Fruit fly (Drosophila melanogaster): ENCODE results near the gene CG31142.
A peak's percentile ranks its signal among the peaks of the same experiment; 100 is the strongest.

Gene CG31142

DNA sequence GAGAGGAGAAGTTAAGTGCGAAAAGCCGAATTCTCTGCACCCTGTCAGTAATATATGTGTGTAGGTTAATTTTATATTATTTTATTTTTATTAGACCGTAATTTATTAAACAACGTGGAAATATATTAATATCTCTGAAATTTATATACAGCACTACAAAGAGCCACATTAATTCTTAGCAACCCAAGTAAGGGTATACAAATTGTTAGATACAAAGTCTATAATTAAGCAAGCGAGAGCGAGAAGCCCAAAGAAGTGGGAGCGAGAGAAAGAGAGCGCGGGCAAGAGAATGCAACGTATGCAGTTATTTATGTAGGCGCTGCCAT is 42.0 kb upstream of the CG31142 start:
- TF ChIP-seq CG7556 (GFP tag; optimal IDR thresholded peaks at IDR 0.05) = peak; percentile 87
- peak; percentile 61 for TF ChIP-seq pum (GFP tag; optimal IDR thresholded peaks at IDR 0.05)
- peak; percentile 85 for TF ChIP-seq ewg (GFP tag; optimal IDR thresholded peaks at IDR 0.05)
- TF ChIP-seq CG7357 (GFP tag; IDR thresholded peaks at IDR 0.05) = peak; percentile 83
- peak; percentile 97 for TF ChIP-seq CG10959 (GFP tag; IDR thresholded peaks at IDR 0.05)
- peak in 1 of 2 experiments; percentile 86 for TF ChIP-seq Hr78 (GFP tag; optimal IDR thresholded peaks at IDR 0.05)
- TF ChIP-seq Lim3 (GFP tag; IDR thresholded peaks at IDR 0.05) = no peak
- peak; percentile 69 for TF ChIP-seq CG4617 (GFP tag; optimal IDR thresholded peaks at IDR 0.05; ENCODE audit: borderline replicate concordance)
- no peak for TF ChIP-seq tna (GFP tag; IDR thresholded peaks at IDR 0.05; ENCODE audit: partially characterized antibody)
- TF ChIP-seq kni (GFP tag; optimal IDR thresholded peaks at IDR 0.05) = no peak
- peak; percentile 97 for TF ChIP-seq vvl (GFP tag; IDR thresholded peaks at IDR 0.05)
- TF ChIP-seq slp2 (GFP tag; optimal IDR thresholded peaks at IDR 0.05) = no peak
- TF ChIP-seq Xbp1 (GFP tag; optimal IDR thresholded peaks at IDR 0.05) = peak; percentile 92
- peak; percentile 82 for TF ChIP-seq Gsc (GFP tag; IDR thresholded peaks at IDR 0.05)
- TF ChIP-seq corto (GFP tag; optimal IDR thresholded peaks at IDR 0.05) = peak; percentile 66
- TF ChIP-seq ato (GFP tag; IDR thresholded peaks at IDR 0.05; ENCODE audit: partially characterized antibody) = no peak
- peak; percentile 97 for TF ChIP-seq Spps (tag; optimal IDR thresholded peaks at IDR 0.05)
- peak; percentile 83 for TF ChIP-seq CG8765 (GFP tag; IDR thresholded peaks at IDR 0.05)
- no peak for TF ChIP-seq repo (GFP tag; optimal IDR thresholded peaks at IDR 0.05)
- TF ChIP-seq CG9932 (GFP tag; IDR thresholded peaks at IDR 0.05) = peak; percentile 68
- no peak for TF ChIP-seq Lpt (GFP tag; optimal IDR thresholded peaks at IDR 0.05)
- peak; percentile 94 for TF ChIP-seq CG16815 (GFP tag; optimal IDR thresholded peaks at IDR 0.05)
- peak; percentile 73 for TF ChIP-seq Usf (GFP tag; optimal IDR thresholded peaks at IDR 0.05)
- peak; percentile 68 for TF ChIP-seq Meics (GFP tag; optimal IDR thresholded peaks at IDR 0.05)
- no peak for TF ChIP-seq vfl (GFP tag; optimal IDR thresholded peaks at IDR 0.05)
- TF ChIP-seq CG18764 (GFP tag; optimal IDR thresholded peaks at IDR 0.05) = peak; percentile 86
- peak; percentile 94 for TF ChIP-seq dmrt99B (tag; optimal IDR thresholded peaks at IDR 0.05)
- TF ChIP-seq CG6765 (GFP tag; optimal IDR thresholded peaks at IDR 0.05) = peak; percentile 35
- TF ChIP-seq pzg (GFP tag; optimal IDR thresholded peaks at IDR 0.05) = no peak
- TF ChIP-seq CG4360 (GFP tag; IDR thresholded peaks at IDR 0.05) = no peak
- peak; percentile 60 for TF ChIP-seq CG1647 (GFP tag; optimal IDR thresholded peaks at IDR 0.05)
- TF ChIP-seq tx (GFP tag; optimal IDR thresholded peaks at IDR 0.05) = no peak
- TF ChIP-seq Fer3 (tag; optimal IDR thresholded peaks at IDR 0.05) = peak; percentile 88
- peak; percentile 79 for TF ChIP-seq CG1603 (tag; optimal IDR thresholded peaks at IDR 0.05)
- TF ChIP-seq p53 (GFP tag; optimal IDR thresholded peaks at IDR 0.05) = no peak
- TF ChIP-seq scrt (GFP tag; optimal IDR thresholded peaks at IDR 0.05) = peak; percentile 79
- TF ChIP-seq CG17361 (GFP tag; IDR thresholded peaks at IDR 0.05) = peak; percentile 93
- TF ChIP-seq CG8281 (tag; optimal IDR thresholded peaks at IDR 0.05) = peak; percentile 82
- TF ChIP-seq NfI (GFP tag; optimal IDR thresholded peaks at IDR 0.05) = peak; percentile 86
- no peak for TF ChIP-seq luna (GFP tag; optimal IDR thresholded peaks at IDR 0.05)
- TF ChIP-seq CG13123 (GFP tag; optimal IDR thresholded peaks at IDR 0.05) = peak; percentile 86
- TF ChIP-seq ara (GFP tag; IDR thresholded peaks at IDR 0.05) = peak; percentile 97
- peak; percentile 63 for TF ChIP-seq dati (GFP tag; IDR thresholded peaks at IDR 0.05)
- TF ChIP-seq NK7.1 (GFP tag; optimal IDR thresholded peaks at IDR 0.05) = peak; percentile 8
- peak; percentile 95 for TF ChIP-seq croc (GFP tag; conservative IDR thresholded peaks at IDR 0.05)
- TF ChIP-seq Hmr (GFP tag; optimal IDR thresholded peaks at IDR 0.05) = peak; percentile 67
- TF ChIP-seq CG42726 (GFP tag; IDR thresholded peaks at IDR 0.05; ENCODE audit: partially characterized antibody) = no peak
- peak; percentile 79 for TF ChIP-seq Vsx1 (GFP tag; optimal IDR thresholded peaks at IDR 0.05)
- TF ChIP-seq HmgZ (tag; optimal IDR thresholded peaks at IDR 0.05) = peak; percentile 80
- no peak for TF ChIP-seq CG16779 (GFP tag; IDR thresholded peaks at IDR 0.05)
- TF ChIP-seq Awh (GFP tag; IDR thresholded peaks at IDR 0.05) = peak; percentile 96

All from whole organism, embryonic.